Fruit fly (Drosophila melanogaster) whole organism, embryonic: Measurements from ENCODE around the gene CG42554.

ENCODE experiments used
- B-H1 ChIP-seq: fragments of 200-800 bp; sonication (Bioruptor generic); IDR thresholded peaks from 3 replicates; pipeline ENCODE4 v1.3.6; 2022; ENCODE audit warnings: missing biosample characterization, missing genetic modification characterization
- BtbVII ChIP-seq: fragments of 200-800 bp; sonication (Bioruptor generic); optimal IDR thresholded peaks from 3 replicates; lab custom pipeline; 2017; ENCODE audit warnings: missing biosample characterization, mild to moderate bottlenecking, missing genetic modification characterization
- CG10654 ChIP-seq: fragments of 200-800 bp; sonication (Bioruptor generic); optimal IDR thresholded peaks from 2 replicates; lab custom pipeline; 2016; ENCODE audit warnings: missing biosample characterization, missing genetic modification characterization
- CG11456 ChIP-seq: fragments of 200-800 bp; sonication (Bioruptor generic); IDR thresholded peaks from 3 replicates; pipeline ENCODE4 v1.3.6; 2022; ENCODE audit warnings: missing biosample characterization, missing genetic modification characterization
- CG11723 ChIP-seq: fragments of 200-800 bp; sonication (Bioruptor generic); optimal IDR thresholded peaks from 2 replicates; lab custom pipeline; 2017; ENCODE audit warnings: missing biosample characterization, mild to moderate bottlenecking, missing genetic modification characterization
- CG12155 ChIP-seq: fragments of 200-800 bp; sonication (Bioruptor generic); optimal IDR thresholded peaks from 3 replicates; lab custom pipeline; 2016; ENCODE audit warnings: missing biosample characterization, missing genetic modification characterization
- CG12299 ChIP-seq: fragments of 200-800 bp; sonication (Bioruptor generic); optimal IDR thresholded peaks from 2 replicates; lab custom pipeline; 2018; ENCODE audit warnings: missing biosample characterization, mild to moderate bottlenecking, missing genetic modification characterization
- CG14667 ChIP-seq: fragments of 200-800 bp; sonication (Bioruptor generic); IDR thresholded peaks from 2 replicates; pipeline ENCODE4 v1.3.6; 2022; ENCODE audit warnings: missing biosample characterization, missing genetic modification characterization
- CG1602 ChIP-seq: fragments of 200-800 bp; sonication (Bioruptor generic); optimal IDR thresholded peaks from 3 replicates; lab custom pipeline; 2016; ENCODE audit warnings: missing biosample characterization, missing genetic modification characterization
- CG1603 ChIP-seq: fragments of 200-800 bp; sonication (Bioruptor generic); optimal IDR thresholded peaks from 2 replicates; lab custom pipeline; 2019; ENCODE audit warnings: missing biosample characterization, mild to moderate bottlenecking, missing genetic modification characterization, moderate library complexity
- CG17612 ChIP-seq: fragments of 200-800 bp; sonication (Bioruptor generic); IDR thresholded peaks from 2 replicates; pipeline ENCODE4 v1.3.6; 2022; ENCODE audit warnings: missing biosample characterization, missing genetic modification characterization
- CG2678 ChIP-seq: fragments of 200-800 bp; sonication (Bioruptor generic); optimal IDR thresholded peaks from 3 replicates; lab custom pipeline; 2019; ENCODE audit warnings: missing biosample characterization, mild to moderate bottlenecking, missing genetic modification characterization, moderate library complexity
- CG30431 ChIP-seq: fragments of 200-800 bp; sonication (Bioruptor generic); optimal IDR thresholded peaks from 2 replicates; lab custom pipeline; 2017; ENCODE audit warnings: missing biosample characterization, missing genetic modification characterization
- CG31224 ChIP-seq: fragments of 200-800 bp; sonication (Bioruptor generic); IDR thresholded peaks from 2 replicates; pipeline ENCODE4 v1.3.6; 2022; ENCODE audit warnings: missing biosample characterization, missing genetic modification characterization
- CG4282 ChIP-seq: fragments of 200-800 bp; sonication (Bioruptor generic); optimal IDR thresholded peaks from 2 replicates; lab custom pipeline; 2016; ENCODE audit warnings: missing biosample characterization, missing genetic modification characterization
- CG4707 ChIP-seq: fragments of 200-800 bp; sonication (Bioruptor generic); optimal IDR thresholded peaks from 2 replicates; lab custom pipeline; 2018; ENCODE audit warnings: missing biosample characterization, mild to moderate bottlenecking, missing genetic modification characterization, moderate library complexity
- CG6683 ChIP-seq: fragments of 200-800 bp; sonication (Bioruptor generic); optimal IDR thresholded peaks from 2 replicates; lab custom pipeline; 2017; ENCODE audit warnings: missing biosample characterization, mild to moderate bottlenecking, missing genetic modification characterization, missing genetic modification reagents
- CG6854 ChIP-seq: fragments of 200-800 bp; sonication (Bioruptor generic); optimal IDR thresholded peaks from 3 replicates; lab custom pipeline; 2017; ENCODE audit warnings: missing biosample characterization, mild to moderate bottlenecking, missing genetic modification characterization
- CG8924 ChIP-seq: fragments of 200-800 bp; optimal IDR thresholded peaks from 3 replicates; lab custom pipeline; 2019; ENCODE audit warnings: missing biosample characterization, mild to moderate bottlenecking, missing genetic modification characterization, moderate library complexity
- CG9215 ChIP-seq: fragments of 200-800 bp; sonication (Bioruptor generic); IDR thresholded peaks from 2 replicates; pipeline ENCODE4 v1.3.6; 2022; ENCODE audit warnings: missing biosample characterization, missing genetic modification characterization
- CG9797 ChIP-seq: fragments of 200-800 bp; sonication (Bioruptor generic); optimal IDR thresholded peaks from 3 replicates; lab custom pipeline; 2018; ENCODE audit warnings: missing biosample characterization, mild to moderate bottlenecking, missing genetic modification characterization
- CG9876 ChIP-seq: fragments of 200-800 bp; sonication (Bioruptor generic); optimal IDR thresholded peaks from 2 replicates; lab custom pipeline; 2016; ENCODE audit warnings: missing biosample characterization, missing genetic modification characterization
- Elba2 ChIP-seq: fragments of 200-800 bp; sonication (Bioruptor generic); optimal IDR thresholded peaks from 3 replicates; lab custom pipeline; 2016; ENCODE audit warnings: missing biosample characterization, missing genetic modification characterization
- Ets97D ChIP-seq: fragments of 200-800 bp; sonication (Bioruptor generic); optimal IDR thresholded peaks from 3 replicates; lab custom pipeline; 2016; ENCODE audit warnings: missing biosample characterization, missing genetic modification characterization
- Gug ChIP-seq: fragments of 200-800 bp; sonication (Bioruptor generic); IDR thresholded peaks from 4 replicates; pipeline ENCODE4 v1.3.6; 2022; ENCODE audit warnings: missing biosample characterization, missing genetic modification characterization
- Hsf ChIP-seq: fragments of 200-800 bp; sonication (Bioruptor generic); optimal IDR thresholded peaks from 3 replicates; lab custom pipeline; 2016; ENCODE audit warnings: missing biosample characterization, missing genetic modification characterization
- Med ChIP-seq: fragments of 200-800 bp; sonication (Bioruptor generic); peaks from one replicate; lab custom pipeline; 2016; ENCODE audit warnings: missing biosample characterization, missing genetic modification characterization, mild to moderate bottlenecking, inconsistent platforms, moderate library complexity
- Mes4 ChIP-seq: fragments of 200-800 bp; sonication (Bioruptor generic); optimal IDR thresholded peaks from 2 replicates; lab custom pipeline; 2016; ENCODE audit warnings: missing biosample characterization, missing genetic modification characterization
- NC2α ChIP-seq: fragments of 200-800 bp; sonication (Bioruptor generic); optimal IDR thresholded peaks from 2 replicates; lab custom pipeline; 2016; ENCODE audit warnings: missing biosample characterization, missing genetic modification characterization
- Ptx1 ChIP-seq: fragments of 200-800 bp; sonication (Bioruptor generic); IDR thresholded peaks from 2 replicates; pipeline ENCODE4 v1.3.6; 2022; ENCODE audit warnings: missing biosample characterization, missing genetic modification characterization
- Scr ChIP-seq: fragments of 200-800 bp; sonication (Bioruptor generic); IDR thresholded peaks from 2 replicates; pipeline ENCODE4 v1.3.6; 2022; ENCODE audit warnings: missing biosample characterization, missing genetic modification characterization; ENCODE audit not compliant: partially characterized antibody
- Side ChIP-seq: fragments of 200-800 bp; sonication (Bioruptor generic); optimal IDR thresholded peaks from 2 replicates; lab custom pipeline; 2016; ENCODE audit warnings: missing biosample characterization, missing genetic modification characterization
- Tbp ChIP-seq: fragments of >200 bp; optimal IDR thresholded peaks from 2 replicates; lab custom pipeline; 2018; ENCODE audit warnings: missing biosample characterization, missing genetic modification characterization
- bowl ChIP-seq: fragments of 200-800 bp; sonication (Bioruptor generic); IDR thresholded peaks from 2 replicates; pipeline ENCODE4 v1.3.6; 2022; ENCODE audit warnings: missing biosample characterization, missing genetic modification characterization
- cato ChIP-seq: fragments of 200-800 bp; sonication (Bioruptor generic); optimal IDR thresholded peaks from 2 replicates; lab custom pipeline; 2016; ENCODE audit warnings: missing biosample characterization, missing genetic modification characterization, borderline replicate concordance
- ci ChIP-seq: fragments of 200-800 bp; sonication (Bioruptor generic); IDR thresholded peaks from 3 replicates; pipeline ENCODE4 v1.3.6; 2022; ENCODE audit warnings: missing biosample characterization, missing genetic modification characterization
- crol ChIP-seq: fragments of 200-800 bp; sonication (Bioruptor generic); IDR thresholded peaks from 2 replicates; pipeline ENCODE4 v1.3.6; 2022; ENCODE audit warnings: missing biosample characterization, missing genetic modification characterization
- dimm ChIP-seq: fragments of 200-800 bp; sonication (Bioruptor generic); IDR thresholded peaks from 2 replicates; pipeline ENCODE4 v1.3.6; 2022; ENCODE audit warnings: missing biosample characterization, missing genetic modification characterization
- fu2 ChIP-seq: fragments of 200-800 bp; sonication (Bioruptor generic); optimal IDR thresholded peaks from 2 replicates; lab custom pipeline; 2016; ENCODE audit warnings: missing biosample characterization, missing genetic modification characterization
- gce ChIP-seq: fragments of 200-800 bp; sonication (Bioruptor generic); IDR thresholded peaks from 3 replicates; pipeline ENCODE4 v1.3.6; 2022; ENCODE audit warnings: missing biosample characterization, missing genetic modification characterization
- grau ChIP-seq: fragments of 200-800 bp; optimal IDR thresholded peaks from 3 replicates; lab custom pipeline; 2019; ENCODE audit warnings: missing biosample characterization, mild to moderate bottlenecking, missing genetic modification characterization, moderate library complexity
- lbe ChIP-seq: fragments of 200-800 bp; sonication (Bioruptor generic); optimal IDR thresholded peaks from 2 replicates; lab custom pipeline; 2016; ENCODE audit warnings: missing biosample characterization, mild to moderate bottlenecking, missing genetic modification characterization
- phol ChIP-seq: fragments of 200-800 bp; sonication (Bioruptor generic); optimal IDR thresholded peaks from 3 replicates; lab custom pipeline; 2018; ENCODE audit warnings: missing biosample characterization, mild to moderate bottlenecking, missing genetic modification characterization, moderate library complexity
- prd ChIP-seq, 3 experiments: fragments of >200 bp in 2 of 3; fragments of 200-800 bp in 1 of 3; sonication (Bioruptor generic) in 1 of 3; optimal IDR thresholded peaks in 2 of 3; IDR thresholded peaks in 1 of 3; 2 replicates in 2 of 3; 3 replicates in 1 of 3; pipeline versions ENCODE4 v1.3.6 to Lab custom; 2017 to 2022; ENCODE audit warnings: missing biosample characterization in 1 of 3, missing genetic modification characterization in 1 of 3
- scrt ChIP-seq: fragments of 200-800 bp; sonication (Bioruptor generic); optimal IDR thresholded peaks from 2 replicates; lab custom pipeline; 2018; ENCODE audit warnings: missing biosample characterization, mild to moderate bottlenecking, missing genetic modification characterization, moderate library complexity
- sr ChIP-seq: fragments of 200-800 bp; sonication (Bioruptor generic); IDR thresholded peaks from 3 replicates; pipeline ENCODE4 v1.3.6; 2022; ENCODE audit warnings: missing biosample characterization, missing genetic modification characterization
- stwl ChIP-seq: fragments of 200-800 bp; sonication (Bioruptor generic); optimal IDR thresholded peaks from 3 replicates; lab custom pipeline; 2018; ENCODE audit warnings: missing biosample characterization, mild to moderate bottlenecking, missing genetic modification characterization, moderate library complexity
- unc-4 ChIP-seq: fragments of 200-800 bp; sonication (Bioruptor generic); IDR thresholded peaks from 2 replicates; pipeline ENCODE4 v1.3.6; 2022; ENCODE audit warnings: missing biosample characterization, missing genetic modification characterization; ENCODE audit not compliant: partially characterized antibody
- wek ChIP-seq: fragments of 200-800 bp; sonication (Bioruptor generic); optimal IDR thresholded peaks from 3 replicates; lab custom pipeline; 2018; ENCODE audit warnings: missing biosample characterization, mild to moderate bottlenecking, missing genetic modification characterization, moderate library complexity

Gene CG42554

dm6 chr3L:833878-834277, 1.6 kb upstream of the CG42554 start, which contains the start of gene CG42553 (continued):
- TF ChIP-seq unc-4 (GFP tag; lab: Robert Waterston, UW): peak; percentile 51
- no peak for TF ChIP-seq cato
- no peak for TF ChIP-seq ci
- TF ChIP-seq gce (GFP tag; lab: Robert Waterston, UW): no peak
- no peak for TF ChIP-seq CG31224 (GFP tag; lab: Robert Waterston, UW)
- TF ChIP-seq CG9215 (GFP tag; lab: Robert Waterston, UW): peak; percentile 99
- no peak for TF ChIP-seq Ets97D (GFP tag; lab: Kevin White, UChicago)
- TF ChIP-seq CG11456 (GFP tag; lab: Robert Waterston, UW): no peak
- peak; percentile 7 for TF ChIP-seq stwl
- no peak for TF ChIP-seq CG14667
- no peak for TF ChIP-seq BtbVII (GFP tag; lab: Kevin White, UChicago)

dm6 chr3L:837552-838187, 2.2 kb downstream of the CG42554 start, which contains the start of the genes CG13901 and CG13887:
TSS of gene CG13901 (minus strand) at chr3L:837821.
TSS of gene CG13887 (plus strand) at chr3L:837861.
- TF ChIP-seq Mes4 (GFP tag; lab: Kevin White, UChicago) (peak; percentile 75), B-H1 (GFP tag; lab: Robert Waterston, UW) (peak; percentile 80), Gug (GFP tag; lab: Robert Waterston, UW) (peak; percentile 87; the same call in 3 of the 4 replicates), Tbp (GFP tag; lab: Kevin White, UChicago) (no peak), Hsf (GFP tag; lab: Kevin White, UChicago) (peak; percentile 95), Ptx1 (GFP tag; lab: Robert Waterston, UW) (peak; percentile 90), sr (GFP tag; lab: Robert Waterston, UW) (no peak; the same call in 2 of the 3 replicates), phol (tag; lab: Kevin White, UChicago) (peak; percentile 93), Med (GFP tag; lab: Kevin White, UChicago) (peak; percentile 97), CG8924 (tag; lab: Kevin White, UChicago) (peak; percentile 89), CG10654 (GFP tag; lab: Kevin White, UChicago) (peak; percentile 92), CG1603 (tag; lab: Kevin White, UChicago) (peak; percentile 91), lbe (peak; percentile 84), NC2α (GFP tag; lab: Kevin White, UChicago) (peak; percentile 78), crol (GFP tag; lab: Robert Waterston, UW) (peak; percentile 10; the same call in 1 of the 2 replicates), BtbVII (GFP tag; lab: Kevin White, UChicago) (peak; percentile 67), wek (peak; percentile 48), CG17612 (peak; percentile 67), prd (optimal IDR thresholded peaks at IDR 0.05; lab: Kevin White, UChicago) (no peak), prd (GFP tag; IDR thresholded peaks at IDR 0.05; lab: Robert Waterston, UW) (peak; percentile 91), dimm (GFP tag; lab: Robert Waterston, UW) (peak; percentile 61; the same call in 1 of the 2 replicates), CG6683 (GFP tag; lab: Kevin White, UChicago) (peak; percentile 73), Side (GFP tag; lab: Kevin White, UChicago) (peak; percentile 92), CG12155 (GFP tag; lab: Kevin White, UChicago) (peak; percentile 91), Scr (GFP tag; lab: Robert Waterston, UW) (no peak; the same call in 1 of the 2 replicates), Elba2 (GFP tag; lab: Kevin White, UChicago) (peak; percentile 49), CG11723 (GFP tag; lab: Kevin White, UChicago) (no peak), CG4707 (GFP tag; lab: Kevin White, UChicago) (peak; percentile 53), CG9797 (GFP tag; lab: Kevin White, UChicago) (peak; percentile 52), CG30431 (GFP tag; lab: Kevin White, UChicago) (peak; percentile 67), CG1602 (GFP tag; lab: Kevin White, UChicago) (peak; percentile 88), CG2678 (tag; lab: Kevin White, UChicago) (peak; percentile 90), bowl (GFP tag; lab: Robert Waterston, UW) (peak; percentile 45; the same call in 1 of the 2 replicates), CG6854 (GFP tag; lab: Kevin White, UChicago) (peak; percentile 70), scrt (no peak), fu2 (GFP tag; lab: Kevin White, UChicago) (peak; percentile 93), CG12299 (peak; percentile 87), CG4282 (peak; percentile 83), CG9876 (GFP tag; lab: Kevin White, UChicago) (peak; percentile 85), grau (peak; percentile 88)
